Worm (Caenorhabditis elegans) whole organism, midembryonic: Measurements from ENCODE around the gene Y38H6A.3.
"Not testable (repeated sequence)": the region's sequence is repeated elsewhere in the genome, so short reads cannot be mapped to it uniquely, and the experiment has no call there.

Source experiments
- T22C8.4 ChIP-seq: fragments of 200-800 bp; sonication (Bioruptor generic); IDR thresholded peaks from 2 replicates; pipeline ENCODE4 v1.3.6; 2022; ENCODE audit warnings: missing genetic modification characterization, missing compliant biosample characterization
- cog-1 ChIP-seq: sonication (generic microtip); optimal IDR thresholded peaks from 2 replicates; lab custom pipeline; 2016; ENCODE audit warnings: missing genetic modification characterization, missing compliant biosample characterization
- flt-1 ChIP-seq: fragments of 200-800 bp; sonication (Bioruptor generic); IDR thresholded peaks from 2 replicates; pipeline ENCODE4 v1.3.6; 2022; ENCODE audit warnings: missing genetic modification characterization, missing compliant biosample characterization
- klf-2 ChIP-seq: fragments of 200-800 bp; sonication (Bioruptor generic); conservative IDR thresholded peaks from 2 replicates; pipeline ENCODE4 v1.3.6; 2022; ENCODE audit warnings: missing genetic modification reagents, missing genetic modification characterization, missing compliant biosample characterization
- med-1 ChIP-seq: sonication (generic microtip); optimal IDR thresholded peaks from 2 replicates; lab custom pipeline; 2017; ENCODE audit warnings: missing genetic modification characterization, mild to moderate bottlenecking, missing compliant biosample characterization, antibody characterized with exemption, missing genetic modification reagents; ENCODE audit not compliant: insufficient read depth
- ref-1 ChIP-seq: fragments of 200-800 bp; sonication (Bioruptor generic); conservative IDR thresholded peaks from 2 replicates; pipeline ENCODE4 v1.3.6; 2022; ENCODE audit warnings: missing genetic modification reagents, missing genetic modification characterization, missing compliant biosample characterization
- tab-1 ChIP-seq: fragments of 200-800 bp; sonication (Bioruptor generic); IDR thresholded peaks from 2 replicates; pipeline ENCODE4 v1.3.6; 2022; ENCODE audit warnings: missing genetic modification characterization, missing compliant biosample characterization
- ztf-23 ChIP-seq: fragments of 200-800 bp; sonication (Bioruptor generic); IDR thresholded peaks from 2 replicates; pipeline ENCODE4 v1.3.6; 2022; ENCODE audit warnings: missing genetic modification reagents, missing genetic modification characterization, missing compliant biosample characterization
- ztf-29 ChIP-seq: fragments of 200-800 bp; sonication (Bioruptor generic); IDR thresholded peaks from 2 replicates; pipeline ENCODE4 v1.3.6; 2022; ENCODE audit warnings: missing genetic modification reagents, missing genetic modification characterization, missing compliant biosample characterization

Gene Y38H6A.3

ce11 chrV:20338870-20339269, 6.1 kb upstream of the Y38H6A.3 start:
- no peak for TF ChIP-seq med-1 (GFP tag; lab: Kevin White, UChicago)
- no peak for TF ChIP-seq ref-1
- TF ChIP-seq cog-1 (tag; lab: Kevin White, UChicago) = no peak
- TF ChIP-seq ztf-23 (GFP tag; lab: Robert Waterston, UW) = no peak
- TF ChIP-seq T22C8.4 = no peak

- TF ChIP-seq klf-2 (GFP tag; lab: Robert Waterston, UW) = no peak
- no peak for TF ChIP-seq ztf-29
- TF ChIP-seq cog-1 (tag; lab: Kevin White, UChicago) = no peak
- TF ChIP-seq T22C8.4 = no peak
- no peak for TF ChIP-seq ref-1
- TF ChIP-seq flt-1 = no peak
- no peak for TF ChIP-seq tab-1 (GFP tag; lab: Robert Waterston, UW)
- no peak for TF ChIP-seq med-1 (GFP tag; lab: Kevin White, UChicago)
- no peak for TF ChIP-seq ztf-23 (GFP tag; lab: Robert Waterston, UW)
These were observed 2.6 kb downstream of the Y38H6A.3 start for ce11 chrV:20347625-20348024.

- no peak for TF ChIP-seq ref-1
These were observed 5.4 kb downstream of the Y38H6A.3 start for ce11 chrV:20350382-20350781.

ce11 chrV:20351195-20351594, 6.2 kb downstream of the Y38H6A.3 start, which contains the start of gene K02E2.1:
Gene K02E2.1 (plus strand): TSS chrV:20351495.
- TF ChIP-seq flt-1 (no peak), med-1 (GFP tag; lab: Kevin White, UChicago) (no peak), ztf-23 (GFP tag; lab: Robert Waterston, UW) (no peak), cog-1 (tag; lab: Kevin White, UChicago) (no peak), tab-1 (GFP tag; lab: Robert Waterston, UW) (no peak), T22C8.4 (no peak), ref-1 (no peak)

- TF ChIP-seq tab-1 (GFP tag; lab: Robert Waterston, UW) (no peak), flt-1 (no peak), ref-1 (no peak), med-1 (GFP tag; lab: Kevin White, UChicago) (no peak), klf-2 (GFP tag; lab: Robert Waterston, UW) (no peak), cog-1 (tag; lab: Kevin White, UChicago) (no peak), ztf-23 (GFP tag; lab: Robert Waterston, UW) (no peak), ztf-29 (no peak), T22C8.4 (no peak)
These were observed 11.5 kb downstream of the Y38H6A.3 start, which contains the start of gene grd-11 for ce11 chrV:20356472-20356871. Gene grd-11 (plus strand): TSS chrV:20356772.

- no peak for TF ChIP-seq flt-1
These were observed 21.9 kb downstream of the Y38H6A.3 start, which contains the start of gene K02E2.8 for ce11 chrV:20366839-20367238. Gene K02E2.8 (minus strand): TSS chrV:20366939.

- TF ChIP-seq tab-1 (GFP tag; lab: Robert Waterston, UW); ztf-23 (GFP tag; lab: Robert Waterston, UW); med-1 (GFP tag; lab: Kevin White, UChicago): not testable (repeated sequence)
These were observed 24.2 kb downstream of the Y38H6A.3 start, which contains the start of gene srh-177 for ce11 chrV:20369153-20369552. Gene srh-177 (minus strand): TSS chrV:20369253.

- no peak for TF ChIP-seq cog-1 (tag; lab: Kevin White, UChicago)
- no peak for TF ChIP-seq ztf-29
- no peak for TF ChIP-seq ztf-23 (GFP tag; lab: Robert Waterston, UW)
- no peak for TF ChIP-seq klf-2 (GFP tag; lab: Robert Waterston, UW)
- no peak for TF ChIP-seq flt-1
- no peak for TF ChIP-seq ref-1
- no peak for TF ChIP-seq T22C8.4
- TF ChIP-seq tab-1 (GFP tag; lab: Robert Waterston, UW) = no peak
These were observed 29.5 kb downstream of the Y38H6A.3 start for ce11 chrV:20374484-20374883.

ce11 chrV:20375236-20375635, 30.2 kb downstream of the Y38H6A.3 start, which contains the start of gene ins-35:
Gene ins-35 (plus strand): TSS chrV:20375536.
- TF ChIP-seq klf-2 (GFP tag; lab: Robert Waterston, UW) (no peak), T22C8.4 (no peak), med-1 (GFP tag; lab: Kevin White, UChicago) (no peak), ztf-29 (no peak), tab-1 (GFP tag; lab: Robert Waterston, UW) (no peak), ref-1 (no peak), ztf-23 (GFP tag; lab: Robert Waterston, UW) (no peak), cog-1 (tag; lab: Kevin White, UChicago) (no peak), flt-1 (no peak)

ce11 chrV:20376070-20376469, 31.1 kb downstream of the Y38H6A.3 start:
- TF ChIP-seq tab-1 (GFP tag; lab: Robert Waterston, UW) (no peak), ref-1 (no peak), med-1 (GFP tag; lab: Kevin White, UChicago) (no peak), ztf-29 (no peak), T22C8.4 (no peak), ztf-23 (GFP tag; lab: Robert Waterston, UW) (no peak), flt-1 (no peak), cog-1 (tag; lab: Kevin White, UChicago) (no peak), klf-2 (GFP tag; lab: Robert Waterston, UW) (no peak)

- no peak for TF ChIP-seq med-1 (GFP tag; lab: Kevin White, UChicago)
- no peak for TF ChIP-seq flt-1
- TF ChIP-seq cog-1 (tag; lab: Kevin White, UChicago) = no peak
- no peak for TF ChIP-seq klf-2 (GFP tag; lab: Robert Waterston, UW)
- TF ChIP-seq ref-1 = no peak
- no peak for TF ChIP-seq ztf-29
- no peak for TF ChIP-seq ztf-23 (GFP tag; lab: Robert Waterston, UW)
- TF ChIP-seq T22C8.4 = no peak
- TF ChIP-seq tab-1 (GFP tag; lab: Robert Waterston, UW) = no peak
These were observed 35.3 kb downstream of the Y38H6A.3 start, which contains the start of gene K02E2.6 for ce11 chrV:20380320-20380719. Gene K02E2.6 (plus strand): TSS chrV:20380561.
